Worm (Caenorhabditis elegans) whole organism, late embryonic: ENCODE results near the gene Y59C2A.1.

Experiments used
- ama-1 ChIP-seq: fragments of 150-350 bp; optimal IDR thresholded peaks from 2 replicates; lab custom pipeline; 2014
- ceh-22 ChIP-seq: sonication (generic microtip); optimal IDR thresholded peaks from 2 replicates; lab custom pipeline; 2017; ENCODE audit warnings: missing biosample characterization, missing genetic modification characterization
- ceh-6 ChIP-seq: fragments of 200-800 bp; sonication (Bioruptor generic); optimal IDR thresholded peaks from 2 replicates; lab custom pipeline; 2018; ENCODE audit warnings: mild to moderate bottlenecking, missing genetic modification characterization, missing compliant biosample characterization
- dmd-4 ChIP-seq: sonication (generic microtip); optimal IDR thresholded peaks from 2 replicates; lab custom pipeline; 2016; ENCODE audit warnings: borderline replicate concordance, missing genetic modification characterization, missing compliant biosample characterization
- fkh-10 ChIP-seq: fragments of 150-350 bp; optimal IDR thresholded peaks from 2 replicates; lab custom pipeline; 2014; ENCODE audit warnings: missing biosample characterization, missing genetic modification reagents, missing genetic modification characterization
- gmeb-2 ChIP-seq: sonication (generic microtip); optimal IDR thresholded peaks from 2 replicates; lab custom pipeline; 2016; ENCODE audit warnings: missing genetic modification characterization, inconsistent platforms, missing compliant biosample characterization
- mec-3 ChIP-seq: sonication (generic microtip); optimal IDR thresholded peaks from 2 replicates; lab custom pipeline; 2016; ENCODE audit warnings: borderline replicate concordance, missing genetic modification characterization, missing compliant biosample characterization
- nhr-11 ChIP-seq: fragments of 150-350 bp; optimal IDR thresholded peaks from 2 replicates; lab custom pipeline; 2014; ENCODE audit warnings: missing biosample characterization, missing genetic modification characterization
- odd-2 ChIP-seq: sonication (generic microtip); optimal IDR thresholded peaks from 2 replicates; lab custom pipeline; 2017; ENCODE audit warnings: antibody characterized with exemption, mild to moderate bottlenecking, missing genetic modification characterization, missing compliant biosample characterization
- pat-9 ChIP-seq: fragments of 200-800 bp; sonication (Bioruptor generic); optimal IDR thresholded peaks from 2 replicates; lab custom pipeline; 2018; ENCODE audit warnings: mild to moderate bottlenecking, missing genetic modification characterization, moderate library complexity, missing compliant biosample characterization
- tbx-2 ChIP-seq: sonication (generic microtip); optimal IDR thresholded peaks from 2 replicates; lab custom pipeline; 2016; ENCODE audit warnings: missing genetic modification characterization, missing compliant biosample characterization

DNA sequence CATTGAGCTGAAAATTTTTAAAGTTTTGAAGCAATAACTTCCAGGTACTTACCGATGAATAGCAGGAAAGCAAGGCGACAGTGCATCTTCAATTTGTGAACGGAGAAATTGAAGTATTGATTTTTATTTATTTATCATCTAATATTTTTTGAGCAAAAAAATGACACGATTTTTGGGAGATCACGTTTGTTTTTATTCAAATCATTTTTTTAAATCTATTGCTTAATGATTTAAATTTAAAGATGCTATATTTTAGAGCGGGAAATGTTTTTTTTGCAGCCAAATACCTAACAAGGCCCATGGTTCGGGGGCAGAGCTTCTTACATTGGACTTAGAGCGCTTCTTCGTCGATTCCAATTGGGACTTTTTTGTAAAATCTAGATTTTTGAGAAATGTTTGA is 41.5 kb upstream of the Y59C2A.1 start, which contains the start of gene C33C12.4:
- TF ChIP-seq ceh-6 (no peak), mec-3 (tag; lab: Kevin White, UChicago) (no peak), ama-1 (lab: Kevin White, UChicago) (no peak), fkh-10 (GFP tag; lab: Kevin White, UChicago) (no peak), dmd-4 (tag; lab: Kevin White, UChicago) (no peak), nhr-11 (no peak), odd-2 (no peak), gmeb-2 (tag; lab: Kevin White, UChicago) (no peak), ceh-22 (tag; lab: Kevin White, UChicago) (no peak), pat-9 (tag; lab: Kevin White, UChicago) (no peak), tbx-2 (tag; lab: Kevin White, UChicago) (no peak)
